Worm (Caenorhabditis elegans) whole organism, L3 larva: ENCODE data around the gene Y73B6BL.47.
A peak's percentile ranks its signal among the peaks of the same experiment; 100 is the strongest.

Experiments used
- R02D3.7 ChIP-seq: fragments of 150-350 bp; optimal IDR thresholded peaks from 2 replicates; lab custom pipeline; 2014; ENCODE audit warnings: missing biosample characterization, missing genetic modification characterization
- ZK546.5 ChIP-seq: sonication (generic microtip); optimal IDR thresholded peaks from 2 replicates; lab custom pipeline; 2017; ENCODE audit warnings: missing biosample characterization, missing genetic modification characterization
- ceh-28 ChIP-seq: fragments of 150-350 bp; optimal IDR thresholded peaks from 2 replicates; lab custom pipeline; 2014; ENCODE audit warnings: missing biosample characterization, missing genetic modification reagents, missing genetic modification characterization
- daf-12 ChIP-seq: fragments of 150-350 bp; optimal IDR thresholded peaks from 2 replicates; lab custom pipeline; 2014; ENCODE audit warnings: missing biosample characterization, missing genetic modification reagents, missing genetic modification characterization
- egl-27 ChIP-seq: sonication (generic microtip); optimal IDR thresholded peaks from 4 replicates; lab custom pipeline; 2017; ENCODE audit warnings: missing biosample characterization, missing genetic modification reagents, missing genetic modification characterization
- egl-5 ChIP-seq: fragments of 150-350 bp; optimal IDR thresholded peaks from 2 replicates; lab custom pipeline; 2017; ENCODE audit warnings: missing biosample characterization, missing genetic modification reagents, missing genetic modification characterization, inconsistent platforms
- elt-2 ChIP-seq: sonication (generic microtip); optimal IDR thresholded peaks from 2 replicates; lab custom pipeline; 2016; ENCODE audit warnings: missing genetic modification reagents, mild to moderate bottlenecking, missing genetic modification characterization, missing compliant biosample characterization
- hmg-11 ChIP-seq: sonication (generic microtip); optimal IDR thresholded peaks from 2 replicates; lab custom pipeline; 2016; ENCODE audit warnings: missing genetic modification characterization, missing compliant biosample characterization
- jun-1 ChIP-seq: fragments of 150-350 bp; optimal IDR thresholded peaks from 2 replicates; lab custom pipeline; 2014; ENCODE audit warnings: missing biosample characterization, missing genetic modification reagents, missing genetic modification characterization
- lin-15B ChIP-seq: fragments of 150-350 bp; optimal IDR thresholded peaks from 2 replicates; lab custom pipeline; 2014; ENCODE audit warnings: missing biosample characterization, missing genetic modification characterization
- mdl-1 ChIP-seq: fragments of 150-350 bp; optimal IDR thresholded peaks from 2 replicates; lab custom pipeline; 2014; ENCODE audit warnings: missing biosample characterization, missing genetic modification characterization
- mml-1 ChIP-seq: fragments of 150-350 bp; sonication (generic microtip); optimal IDR thresholded peaks from 3 replicates; lab custom pipeline; 2014; ENCODE audit warnings: missing biosample characterization, missing genetic modification characterization
- nfya-1 ChIP-seq: sonication (generic microtip); optimal IDR thresholded peaks from 2 replicates; lab custom pipeline; 2017; ENCODE audit warnings: missing genetic modification characterization, mild to moderate bottlenecking, missing compliant biosample characterization, antibody characterized with exemption, moderate library complexity; ENCODE audit not compliant: insufficient read depth
- nhr-11 ChIP-seq: fragments of 150-350 bp; optimal IDR thresholded peaks from 2 replicates; lab custom pipeline; 2014; ENCODE audit warnings: missing biosample characterization, missing genetic modification characterization
- nhr-23 ChIP-seq: fragments of 150-350 bp; optimal IDR thresholded peaks from 2 replicates; lab custom pipeline; 2014; ENCODE audit warnings: missing biosample characterization, missing genetic modification reagents, missing genetic modification characterization
- nhr-237 ChIP-seq: fragments of 150-350 bp; optimal IDR thresholded peaks from 2 replicates; lab custom pipeline; 2014; ENCODE audit warnings: missing biosample characterization, missing genetic modification characterization
- nhr-28 ChIP-seq: fragments of 150-350 bp; optimal IDR thresholded peaks from 2 replicates; lab custom pipeline; 2014; ENCODE audit warnings: missing biosample characterization, missing genetic modification characterization
- nhr-43 ChIP-seq: sonication (generic microtip); optimal IDR thresholded peaks from 2 replicates; lab custom pipeline; 2016; ENCODE audit warnings: mild to moderate bottlenecking, missing genetic modification characterization, missing compliant biosample characterization; ENCODE audit not compliant: poor library complexity, severe bottlenecking
- nhr-67 ChIP-seq: fragments of 150-350 bp; optimal IDR thresholded peaks from 2 replicates; lab custom pipeline; 2014; ENCODE audit warnings: missing biosample characterization, missing genetic modification characterization
- nhr-77 ChIP-seq: fragments of 150-350 bp; optimal IDR thresholded peaks from 2 replicates; lab custom pipeline; 2014; ENCODE audit warnings: missing biosample characterization, missing genetic modification characterization
- pha-4 ChIP-seq: fragments of 150-350 bp; optimal IDR thresholded peaks from 2 replicates; lab custom pipeline; 2014; ENCODE audit warnings: missing biosample characterization, missing genetic modification reagents, missing genetic modification characterization
- pqm-1 ChIP-seq: fragments of 150-350 bp; optimal IDR thresholded peaks from 2 replicates; lab custom pipeline; 2017; ENCODE audit warnings: missing biosample characterization, missing genetic modification characterization, inconsistent platforms
- sea-2 ChIP-seq: fragments of 150-350 bp; sonication (generic microtip); optimal IDR thresholded peaks from 4 replicates; lab custom pipeline; 2014; ENCODE audit warnings: missing biosample characterization, missing genetic modification reagents, missing genetic modification characterization
- skn-1 ChIP-seq: fragments of 150-350 bp; optimal IDR thresholded peaks from 2 replicates; lab custom pipeline; 2014; ENCODE audit warnings: missing biosample characterization, missing genetic modification characterization
- snpc-4 ChIP-seq: fragments of 150-350 bp; optimal IDR thresholded peaks from 2 replicates; lab custom pipeline; 2014; ENCODE audit warnings: missing biosample characterization, missing genetic modification characterization
- tbx-2 ChIP-seq: sonication (generic microtip); optimal IDR thresholded peaks from 2 replicates; lab custom pipeline; 2016; ENCODE audit warnings: mild to moderate bottlenecking, missing genetic modification characterization, missing compliant biosample characterization
- unc-39 ChIP-seq: sonication (generic microtip); optimal IDR thresholded peaks from 4 replicates; lab custom pipeline; 2017; ENCODE audit warnings: missing biosample characterization, missing genetic modification characterization
- unc-62 ChIP-seq: fragments of 150-350 bp; sonication (generic microtip); optimal IDR thresholded peaks from 4 replicates; lab custom pipeline; 2014; ENCODE audit warnings: missing biosample characterization, missing genetic modification reagents, missing genetic modification characterization
- zag-1 ChIP-seq: fragments of 150-350 bp; optimal IDR thresholded peaks from 2 replicates; lab custom pipeline; 2014; ENCODE audit warnings: missing biosample characterization, missing genetic modification characterization
- ztf-11 ChIP-seq: fragments of 150-350 bp; optimal IDR thresholded peaks from 2 replicates; lab custom pipeline; 2014; ENCODE audit warnings: missing biosample characterization, missing genetic modification characterization
- ztf-4 ChIP-seq: fragments of 150-350 bp; optimal IDR thresholded peaks from 2 replicates; lab custom pipeline; 2014; ENCODE audit warnings: missing biosample characterization, missing genetic modification characterization

The Y73B6BL.47 gene

DNA sequence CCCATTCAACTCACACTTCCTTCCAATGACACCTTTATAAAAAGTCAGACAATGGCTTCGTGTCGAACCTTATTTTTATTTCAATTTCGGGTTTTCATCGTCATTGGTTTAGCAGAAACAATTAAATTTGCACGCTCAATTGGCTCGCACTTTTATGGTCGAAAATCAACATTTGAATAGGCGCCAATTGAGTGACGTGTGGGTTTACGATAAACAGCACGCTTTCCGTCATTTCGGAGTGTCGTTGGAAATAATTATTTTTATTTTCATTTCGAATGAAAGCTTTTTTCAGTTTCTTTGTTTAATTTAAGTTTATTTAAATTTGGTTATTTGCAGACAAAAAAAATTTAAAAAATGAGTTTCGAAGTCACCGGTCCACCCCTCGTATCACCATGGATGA, 53.4 kb downstream of the Y73B6BL.47 start, which contains the start of gene exos-2 (continued):
- TF ChIP-seq R02D3.7 (tag; lab: Kevin White, UChicago) = peak; percentile 99
- TF ChIP-seq egl-5 = peak; percentile 62
- no peak for TF ChIP-seq jun-1 (tag; lab: Kevin White, UChicago)
- TF ChIP-seq unc-62 (GFP tag; lab: Kevin White, UChicago) = no peak
- TF ChIP-seq hmg-11 (tag; lab: Kevin White, UChicago) = peak; percentile 47
- TF ChIP-seq mml-1 (tag; lab: Kevin White, UChicago) = no peak
- no peak for TF ChIP-seq nhr-28 (tag; lab: Kevin White, UChicago)
- no peak for TF ChIP-seq pha-4

DNA sequence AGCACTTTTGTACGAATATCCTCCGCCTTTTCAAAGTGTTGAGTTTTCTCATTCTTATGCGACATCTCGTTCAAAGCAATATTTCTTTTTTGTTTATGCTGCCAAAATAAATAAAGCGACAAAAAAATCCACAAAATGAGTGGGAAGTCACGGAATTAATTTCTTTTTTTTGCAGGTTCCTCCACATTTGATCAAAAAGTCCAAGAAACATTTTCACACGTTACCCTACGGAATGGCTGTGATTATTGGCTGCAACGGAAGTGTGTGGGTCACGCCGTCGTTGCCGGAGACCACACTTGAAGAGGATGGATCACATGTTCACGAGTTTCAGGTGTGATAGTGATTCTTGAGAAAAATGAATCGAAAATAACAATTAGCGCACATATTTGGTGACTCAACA, 54.8 kb downstream of the Y73B6BL.47 start, which contains the start of gene Y73B6BL.22:
Y73B6BL.22 (minus strand) TSS at position 101 of the 400 bp plus-strand sequence.
- TF ChIP-seq nhr-237 (tag; lab: Kevin White, UChicago) (no peak), nhr-77 (tag; lab: Kevin White, UChicago) (no peak), ceh-28 (no peak), unc-39 (tag; lab: Kevin White, UChicago) (no peak), tbx-2 (tag; lab: Kevin White, UChicago) (no peak), egl-27 (tag; lab: Kevin White, UChicago) (no peak), hmg-11 (tag; lab: Kevin White, UChicago) (no peak), mml-1 (tag; lab: Kevin White, UChicago) (no peak), mdl-1 (no peak), zag-1 (no peak), nhr-23 (tag; lab: Kevin White, UChicago) (no peak), daf-12 (tag; lab: Kevin White, UChicago) (no peak), nfya-1 (tag; lab: Kevin White, UChicago) (no peak)

DNA sequence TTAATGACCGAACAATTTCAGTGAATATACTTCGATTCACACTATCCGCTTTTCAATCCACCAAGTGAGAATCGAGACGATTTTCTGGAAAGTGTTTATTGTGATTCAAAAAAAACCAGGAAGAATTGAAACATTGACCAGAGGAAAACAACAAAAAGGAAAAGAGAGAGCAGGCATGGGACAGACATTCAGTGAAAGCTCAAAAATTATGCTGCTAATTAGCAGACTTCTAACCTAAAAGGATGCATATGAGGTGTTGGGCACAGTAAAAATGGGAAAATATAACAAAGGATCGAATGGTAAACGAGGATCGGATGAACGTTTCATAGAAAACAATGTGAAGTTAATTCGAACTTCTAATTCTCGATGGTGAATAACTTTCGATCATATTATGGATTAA, 55.8 kb downstream of the Y73B6BL.47 start:
- TF ChIP-seq snpc-4 = no peak
- TF ChIP-seq R02D3.7 (tag; lab: Kevin White, UChicago) = no peak
- no peak for TF ChIP-seq ZK546.5 (tag; lab: Kevin White, UChicago)
- no peak for TF ChIP-seq ztf-11
- TF ChIP-seq nhr-28 (tag; lab: Kevin White, UChicago) = no peak
- no peak for TF ChIP-seq nhr-67
- TF ChIP-seq egl-5 = no peak
- TF ChIP-seq pqm-1 (tag; lab: Kevin White, UChicago) = no peak
- TF ChIP-seq tbx-2 (tag; lab: Kevin White, UChicago) = no peak
- TF ChIP-seq nhr-43 (tag; lab: Kevin White, UChicago) = no peak
- no peak for TF ChIP-seq unc-62 (GFP tag; lab: Kevin White, UChicago)
- no peak for TF ChIP-seq ztf-4 (tag; lab: Kevin White, UChicago)
- TF ChIP-seq elt-2 = no peak
- TF ChIP-seq nhr-11 (tag; lab: Kevin White, UChicago) = no peak
- TF ChIP-seq unc-39 (tag; lab: Kevin White, UChicago) = no peak
- TF ChIP-seq nhr-237 (tag; lab: Kevin White, UChicago) = no peak
- TF ChIP-seq lin-15B (tag; lab: Kevin White, UChicago) = no peak
- TF ChIP-seq skn-1 (tag; lab: Kevin White, UChicago) = no peak
- TF ChIP-seq sea-2 = no peak
- TF ChIP-seq, all 47 proteins: peak for 0
